ENCODE assay signal across 2 fruit fly cellular contexts in genomic region chr3L:19188369-19189121, dm6.
A peak's percentile ranks its signal among the peaks of the same experiment; 100 is the strongest.
TF ChIP-seq lines count a peak whose summit lies in the region.

No protein-coding gene starts in this region.

TF ChIP-seq in whole organism, embryonic, 481 proteins besides CTCF, POLR2A, EP300 and RAD21 (continued from another document):
- peak; percentile 20 for TF ChIP-seq CG7839 (tag; optimal IDR thresholded peaks at IDR 0.05; lab: Kevin White, UChicago)
- no peak for TF ChIP-seq CG7745 (tag; optimal IDR thresholded peaks at IDR 0.05; lab: Kevin White, UChicago)
- TF ChIP-seq hbn (GFP tag; IDR thresholded peaks at IDR 0.05; lab: Robert Waterston, UW; ENCODE audit: partially characterized antibody) = no peak
- TF ChIP-seq CG18599 (GFP tag; optimal IDR thresholded peaks at IDR 0.05; lab: Kevin White, UChicago) = no peak
- no peak for TF ChIP-seq Spps (tag; optimal IDR thresholded peaks at IDR 0.05; lab: Kevin White, UChicago)
- no peak for TF ChIP-seq hkb (optimal IDR thresholded peaks at IDR 0.05; lab: Kevin White, UChicago)
- no peak for TF ChIP-seq hkb (GFP tag; IDR thresholded peaks at IDR 0.05; lab: Robert Waterston, UW)
- TF ChIP-seq YL-1 (GFP tag; optimal IDR thresholded peaks at IDR 0.05; lab: Kevin White, UChicago) = no peak
- TF ChIP-seq Dbx (GFP tag; IDR thresholded peaks at IDR 0.05; lab: Robert Waterston, UW) = 0 out of 3 replicates have a peak, but pooled peaks have one; percentile 14
- TF ChIP-seq CG14860 (GFP tag; IDR thresholded peaks at IDR 0.05; lab: Robert Waterston, UW; ENCODE audit: partially characterized antibody) = no peak
- TF ChIP-seq nau (GFP tag; optimal IDR thresholded peaks at IDR 0.05; lab: Kevin White, UChicago) = no peak
- no peak for TF ChIP-seq tap (tag; optimal IDR thresholded peaks at IDR 0.05; lab: Kevin White, UChicago)
- TF ChIP-seq MESR4 (GFP tag; optimal IDR thresholded peaks at IDR 0.05; lab: Kevin White, UChicago) = no peak
- 0 out of 2 replicates have a peak, but pooled peaks have one; percentile 6 for TF ChIP-seq CG3847 (GFP tag; IDR thresholded peaks at IDR 0.05; lab: Robert Waterston, UW)
- TF ChIP-seq hb (GFP tag; IDR thresholded peaks at IDR 0.05; lab: Robert Waterston, UW; ENCODE audit: partially characterized antibody) = no peak
- no peak for TF ChIP-seq CG4282 (GFP tag; optimal IDR thresholded peaks at IDR 0.05; lab: Kevin White, UChicago)
- TF ChIP-seq CG16779 (GFP tag; IDR thresholded peaks at IDR 0.05; lab: Robert Waterston, UW) = no peak
- TF ChIP-seq ranshi (GFP tag; IDR thresholded peaks at IDR 0.05; lab: Robert Waterston, UW) = no peak
- peak; percentile 7 for TF ChIP-seq CG30403 (GFP tag; optimal IDR thresholded peaks at IDR 0.05; lab: Kevin White, UChicago)
- no peak for TF ChIP-seq CG17829 (tag; optimal IDR thresholded peaks at IDR 0.05; lab: Kevin White, UChicago)
- TF ChIP-seq jumu (GFP tag; optimal IDR thresholded peaks at IDR 0.05; lab: Kevin White, UChicago) = no peak
- no peak for TF ChIP-seq insv (GFP tag; optimal IDR thresholded peaks at IDR 0.05; lab: Kevin White, UChicago)
- no peak for TF ChIP-seq CG2129 (GFP tag; IDR thresholded peaks at IDR 0.05; lab: Robert Waterston, UW; ENCODE audit: partially characterized antibody)
- TF ChIP-seq br (optimal IDR thresholded peaks at IDR 0.05; lab: Kevin White, UChicago) = no peak
- TF ChIP-seq ATbp (GFP tag; optimal IDR thresholded peaks at IDR 0.05; lab: Kevin White, UChicago) = no peak
- TF ChIP-seq Oaz (GFP tag; IDR thresholded peaks at IDR 0.05; lab: Robert Waterston, UW) = no peak
- no peak for TF ChIP-seq ab (GFP tag; optimal IDR thresholded peaks at IDR 0.05; lab: Kevin White, UChicago)
- peak; percentile 3 for TF ChIP-seq CoRest (tag; optimal IDR thresholded peaks at IDR 0.05; lab: Kevin White, UChicago)
- TF ChIP-seq zen2 (GFP tag; IDR thresholded peaks at IDR 0.05; lab: Robert Waterston, UW; ENCODE audit: partially characterized antibody) = no peak
- TF ChIP-seq Blimp-1 (GFP tag; optimal IDR thresholded peaks at IDR 0.05; lab: Kevin White, UChicago) = no peak
- TF ChIP-seq en (GFP tag; optimal IDR thresholded peaks at IDR 0.05; lab: Kevin White, UChicago) = no peak
- TF ChIP-seq CG18262 (tag; optimal IDR thresholded peaks at IDR 0.05; lab: Kevin White, UChicago) = no peak
- TF ChIP-seq CG2678 (tag; optimal IDR thresholded peaks at IDR 0.05; lab: Kevin White, UChicago) = peak; percentile 16
- TF ChIP-seq Dfd (GFP tag; optimal IDR thresholded peaks at IDR 0.05; lab: Kevin White, UChicago) = no peak
- TF ChIP-seq CG43689 (GFP tag; IDR thresholded peaks at IDR 0.05; lab: Robert Waterston, UW) = no peak
- TF ChIP-seq CG15269 (tag; optimal IDR thresholded peaks at IDR 0.05; lab: Kevin White, UChicago) = no peak
- TF ChIP-seq rib (GFP tag; IDR thresholded peaks at IDR 0.05; lab: Robert Waterston, UW) = no peak
- TF ChIP-seq Poxn (GFP tag; IDR thresholded peaks at IDR 0.05; lab: Robert Waterston, UW) = no peak
- TF ChIP-seq gem (tag; optimal IDR thresholded peaks at IDR 0.05; lab: Kevin White, UChicago) = peak; percentile 21
- peak; percentile 70 for TF ChIP-seq sens (GFP tag; lab: Kevin White, UChicago)
- no peak for TF ChIP-seq Myb (GFP tag; optimal IDR thresholded peaks at IDR 0.05; lab: Kevin White, UChicago)
- TF ChIP-seq row (GFP tag; IDR thresholded peaks at IDR 0.05; lab: Robert Waterston, UW) = 0 out of 3 replicates have a peak, but pooled peaks have one; percentile 32

TF ChIP-seq in whole organism, prepupa, 60 proteins besides CTCF, POLR2A, EP300 and RAD21 (continued from another document):
- no peak for TF ChIP-seq Sox15 (GFP tag; optimal IDR thresholded peaks at IDR 0.05; lab: Kevin White, UChicago)
- TF ChIP-seq fd85E (GFP tag; optimal IDR thresholded peaks at IDR 0.05; lab: Kevin White, UChicago) = no peak
- 0 out of 3 replicates have a peak, but pooled peaks have one; percentile 42 for TF ChIP-seq CG8119 (GFP tag; IDR thresholded peaks at IDR 0.05; lab: Robert Waterston, UW)
- peak; percentile 44 for TF ChIP-seq OdsH (GFP tag; optimal IDR thresholded peaks at IDR 0.05; lab: Kevin White, UChicago)
- TF ChIP-seq Hr38 (GFP tag; optimal IDR thresholded peaks at IDR 0.05; lab: Kevin White, UChicago) = no peak
- no peak for TF ChIP-seq Hr39 (GFP tag; optimal IDR thresholded peaks at IDR 0.05; lab: Kevin White, UChicago)
- no peak for TF ChIP-seq salr (GFP tag; optimal IDR thresholded peaks at IDR 0.05; lab: Kevin White, UChicago)
- TF ChIP-seq Eip75B (GFP tag; optimal IDR thresholded peaks at IDR 0.05; lab: Kevin White, UChicago) = peak; percentile 5
- no peak for TF ChIP-seq CG6276 (GFP tag; optimal IDR thresholded peaks at IDR 0.05; lab: Kevin White, UChicago)
- no peak for TF ChIP-seq fd59A (GFP tag; optimal IDR thresholded peaks at IDR 0.05; lab: Kevin White, UChicago)
- peak; percentile 2 for TF ChIP-seq pdm3 (GFP tag; optimal IDR thresholded peaks at IDR 0.05; lab: Kevin White, UChicago)
- TF ChIP-seq Sox102F (GFP tag; optimal IDR thresholded peaks at IDR 0.05; lab: Kevin White, UChicago) = peak; percentile 5
- TF ChIP-seq CG10631 (GFP tag; optimal IDR thresholded peaks at IDR 0.05; lab: Kevin White, UChicago) = no peak
- TF ChIP-seq svp (GFP tag; lab: Kevin White, UChicago) = peak; percentile 19
- no peak for TF ChIP-seq CG3032 (tag; optimal IDR thresholded peaks at IDR 0.05; lab: Kevin White, UChicago)
- TF ChIP-seq CG9139 (GFP tag; optimal IDR thresholded peaks at IDR 0.05; lab: Kevin White, UChicago) = no peak
- no peak for TF ChIP-seq CG11762 (GFP tag; optimal IDR thresholded peaks at IDR 0.05; lab: Kevin White, UChicago; ENCODE audit: insufficient read depth)
- TF ChIP-seq achi (GFP tag; optimal IDR thresholded peaks at IDR 0.05; lab: Kevin White, UChicago) = peak; percentile 12
- TF ChIP-seq Blimp-1 (GFP tag; optimal IDR thresholded peaks at IDR 0.05; lab: Kevin White, UChicago) = no peak
- no peak for TF ChIP-seq CG11294 (GFP tag; IDR thresholded peaks at IDR 0.05; lab: Robert Waterston, UW)
- no peak for TF ChIP-seq ss (GFP tag; optimal IDR thresholded peaks at IDR 0.05; lab: Kevin White, UChicago)
- TF ChIP-seq CG16779 (tag; optimal IDR thresholded peaks at IDR 0.05; lab: Kevin White, UChicago) = no peak
- no peak for TF ChIP-seq CG8632 (GFP tag; optimal IDR thresholded peaks at IDR 0.05; lab: Kevin White, UChicago)
- TF ChIP-seq CG11902 (GFP tag; optimal IDR thresholded peaks at IDR 0.05; lab: Kevin White, UChicago) = no peak
- no peak for TF ChIP-seq Sox14 (GFP tag; optimal IDR thresholded peaks at IDR 0.05; lab: Kevin White, UChicago)
- no peak for TF ChIP-seq dac (GFP tag; optimal IDR thresholded peaks at IDR 0.05; lab: Kevin White, UChicago)
